Worm (Caenorhabditis elegans) whole organism, late embryonic: Measurements from ENCODE around the gene ugt-19.

Experiments used
- ama-1 ChIP-seq: fragments of 150-350 bp; optimal IDR thresholded peaks from 2 replicates; lab custom pipeline; 2014
- lin-11 ChIP-seq: fragments of 200-800 bp; sonication (Bioruptor generic); optimal IDR thresholded peaks from 2 replicates; lab custom pipeline; 2018; ENCODE audit warnings: mild to moderate bottlenecking, missing genetic modification characterization, missing compliant biosample characterization
- mec-3 ChIP-seq: sonication (generic microtip); optimal IDR thresholded peaks from 2 replicates; lab custom pipeline; 2016; ENCODE audit warnings: borderline replicate concordance, missing genetic modification characterization, missing compliant biosample characterization
- nfya-1 ChIP-seq: sonication (generic microtip); optimal IDR thresholded peaks from 2 replicates; lab custom pipeline; 2017; ENCODE audit warnings: missing genetic modification characterization, mild to moderate bottlenecking, missing compliant biosample characterization, antibody characterized with exemption, moderate library complexity
- nhr-11 ChIP-seq: fragments of 150-350 bp; optimal IDR thresholded peaks from 2 replicates; lab custom pipeline; 2014; ENCODE audit warnings: missing biosample characterization, missing genetic modification characterization
- nhr-232 ChIP-seq: sonication (generic microtip); optimal IDR thresholded peaks from 2 replicates; lab custom pipeline; 2016; ENCODE audit warnings: missing genetic modification characterization, missing compliant biosample characterization
- pha-2 ChIP-seq: sonication (generic microtip); optimal IDR thresholded peaks from 2 replicates; lab custom pipeline; 2017; ENCODE audit warnings: mild to moderate bottlenecking, missing genetic modification characterization, missing compliant biosample characterization
- pqm-1 ChIP-seq: sonication (generic microtip); optimal IDR thresholded peaks from 2 replicates; lab custom pipeline; 2016; ENCODE audit warnings: missing genetic modification characterization, missing compliant biosample characterization
- tbx-2 ChIP-seq: sonication (generic microtip); optimal IDR thresholded peaks from 2 replicates; lab custom pipeline; 2016; ENCODE audit warnings: missing genetic modification characterization, missing compliant biosample characterization
- unc-55 ChIP-seq: sonication (generic microtip); optimal IDR thresholded peaks from 2 replicates; lab custom pipeline; 2017; ENCODE audit warnings: missing biosample characterization, missing genetic modification reagents, missing genetic modification characterization

DNA sequence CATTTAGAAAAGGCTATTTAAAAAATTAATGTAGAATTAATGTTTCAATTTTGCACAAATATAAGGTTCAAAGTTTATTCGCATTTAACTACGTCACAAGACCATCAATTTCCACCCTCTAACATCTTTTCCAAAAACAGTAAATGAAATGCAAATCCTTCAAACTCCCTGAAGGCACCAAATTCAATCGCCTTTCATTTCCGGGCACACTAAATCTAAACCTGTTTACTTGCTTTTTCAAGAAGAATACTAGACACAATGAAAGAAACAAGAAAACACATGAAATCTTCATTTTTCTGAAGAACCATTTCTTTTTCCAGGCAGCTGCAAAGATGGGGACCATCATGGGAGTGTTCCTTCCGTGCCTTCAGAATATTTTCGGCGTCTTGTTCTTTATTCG lies 14.6 kb downstream of the ugt-19 start:
- TF ChIP-seq mec-3 (tag; lab: Kevin White, UChicago) (no peak), nhr-11 (tag; lab: Kevin White, UChicago) (no peak), tbx-2 (tag; lab: Kevin White, UChicago) (no peak), pha-2 (tag; lab: Kevin White, UChicago) (no peak), nhr-232 (tag; lab: Kevin White, UChicago) (no peak), ama-1 (lab: Kevin White, UChicago) (no peak), pqm-1 (tag; lab: Kevin White, UChicago) (no peak), nfya-1 (tag; lab: Kevin White, UChicago) (no peak), lin-11 (tag; lab: Kevin White, UChicago) (no peak), unc-55 (GFP tag; lab: Kevin White, UChicago) (no peak)
